Worm (Caenorhabditis elegans) whole organism, L3 larva: Measurements from ENCODE around the gene cest-9.1.

Source experiments
- ama-1 ChIP-seq: fragments of 150-350 bp; optimal IDR thresholded peaks from 2 replicates; lab custom pipeline; 2018
- ceh-82 ChIP-seq: fragments of 150-350 bp; optimal IDR thresholded peaks from 2 replicates; lab custom pipeline; 2014; ENCODE audit warnings: missing biosample characterization, missing genetic modification characterization
- lsy-12 ChIP-seq: sonication (generic microtip); optimal IDR thresholded peaks from 2 replicates; lab custom pipeline; 2016; ENCODE audit warnings: mild to moderate bottlenecking, missing genetic modification characterization, missing compliant biosample characterization
- nhr-11 ChIP-seq: fragments of 150-350 bp; optimal IDR thresholded peaks from 2 replicates; lab custom pipeline; 2014; ENCODE audit warnings: missing biosample characterization, missing genetic modification characterization
- nhr-67 ChIP-seq: fragments of 150-350 bp; optimal IDR thresholded peaks from 2 replicates; lab custom pipeline; 2014; ENCODE audit warnings: missing biosample characterization, missing genetic modification characterization
- pha-4 ChIP-seq: fragments of 150-350 bp; optimal IDR thresholded peaks from 2 replicates; lab custom pipeline; 2014; ENCODE audit warnings: missing biosample characterization, missing genetic modification reagents, missing genetic modification characterization
- zag-1 ChIP-seq: fragments of 150-350 bp; optimal IDR thresholded peaks from 2 replicates; lab custom pipeline; 2014; ENCODE audit warnings: missing biosample characterization, missing genetic modification characterization

ce11 chrX:12270841-12271240 lies 44.9 kb downstream of the cest-9.1 start, which contains the start of gene otpl-8:
- TF ChIP-seq pha-4 (no peak), ceh-82 (no peak), zag-1 (tag; lab: Kevin White, UChicago) (no peak), nhr-67 (tag; lab: Kevin White, UChicago) (no peak), ama-1 (lab: Kevin White, UChicago) (no peak), lsy-12 (tag; lab: Kevin White, UChicago) (no peak), nhr-11 (tag; lab: Kevin White, UChicago) (no peak)
